Worm (Caenorhabditis elegans): ENCODE data around the gene F59E12.1.

ce11 chrII:5696218-5696617 lies 41.9 kb downstream of the F59E12.1 start:
- TF ChIP-seq lin-39 (tag; optimal IDR thresholded peaks at IDR 0.05), result no peak
- TF ChIP-seq ceh-82 (tag; optimal IDR thresholded peaks at IDR 0.05), result no peak

Data from whole organism, L3 larva.